Worm (Caenorhabditis elegans) whole organism, L4 larva: ENCODE measurements around the gene T05B4.13.

Experiments used
- aha-1 ChIP-seq: fragments of 150-350 bp; peaks from one replicate; lab custom pipeline; 2014; ENCODE audit warnings: missing biosample characterization, missing genetic modification characterization
- dve-1 ChIP-seq: sonication (generic microtip); optimal IDR thresholded peaks from 2 replicates; lab custom pipeline; 2017; ENCODE audit warnings: antibody characterized with exemption, mild to moderate bottlenecking, missing genetic modification characterization, missing compliant biosample characterization; ENCODE audit not compliant: insufficient read depth
- fkh-10 ChIP-seq: fragments of 150-350 bp; optimal IDR thresholded peaks from 2 replicates; lab custom pipeline; 2014; ENCODE audit warnings: missing biosample characterization, missing genetic modification reagents, missing genetic modification characterization
- lsy-2 ChIP-seq, 2 experiments: fragments of 150-350 bp in 1 of 2; sonication (generic microtip) in 1 of 2; optimal IDR thresholded peaks; 2 replicates each; lab custom pipeline; 2014 to 2017; ENCODE audit warnings: missing biosample characterization in 2 of 2, missing genetic modification characterization in 2 of 2
- mep-1 ChIP-seq: fragments of 150-350 bp; sonication (generic microtip); optimal IDR thresholded peaks from 3 replicates; lab custom pipeline; 2014; ENCODE audit warnings: missing biosample characterization, missing genetic modification characterization
- nhr-10 ChIP-seq: fragments of 150-350 bp; optimal IDR thresholded peaks from 2 replicates; lab custom pipeline; 2014; ENCODE audit warnings: missing biosample characterization, missing genetic modification characterization
- nhr-28 ChIP-seq: fragments of 150-350 bp; optimal IDR thresholded peaks from 2 replicates; lab custom pipeline; 2014; ENCODE audit warnings: missing biosample characterization, missing genetic modification characterization
- ztf-11 ChIP-seq: fragments of 150-350 bp; optimal IDR thresholded peaks from 2 replicates; lab custom pipeline; 2014; ENCODE audit warnings: missing biosample characterization, missing genetic modification characterization

ce11 chrV:4160086-4160485 is 32.8 kb upstream of the T05B4.13 start, which contains the start of gene Y45G5AM.5:
- TF ChIP-seq lsy-2 (tag; optimal IDR thresholded peaks at IDR 0.05; lab: Kevin White, UChicago), result no peak
- no peak for TF ChIP-seq aha-1 (tag; lab: Kevin White, UChicago)
- TF ChIP-seq nhr-10, result no peak
- TF ChIP-seq ztf-11 (tag; lab: Kevin White, UChicago), result no peak
- TF ChIP-seq nhr-28 (tag; lab: Kevin White, UChicago), result no peak
- TF ChIP-seq dve-1, result no peak
- TF ChIP-seq fkh-10 (GFP tag; lab: Kevin White, UChicago), result no peak
- no peak for TF ChIP-seq mep-1 (tag; lab: Kevin White, UChicago)
